Worm (Caenorhabditis elegans) whole organism, late embryonic: ENCODE measurements around the gene Y49A3A.4.

ENCODE experiments used
- elt-2 ChIP-seq: sonication (generic microtip); optimal IDR thresholded peaks from 2 replicates; lab custom pipeline; 2016; ENCODE audit warnings: missing genetic modification reagents, missing genetic modification characterization, missing compliant biosample characterization
- fkh-6 ChIP-seq: sonication (generic microtip); optimal IDR thresholded peaks from 2 replicates; lab custom pipeline; 2016; ENCODE audit warnings: missing genetic modification characterization, missing compliant biosample characterization
- hlh-8 ChIP-seq: sonication (generic microtip); optimal IDR thresholded peaks from 2 replicates; lab custom pipeline; 2016; ENCODE audit warnings: missing genotype, missing genetic modification characterization, missing compliant biosample characterization
- lin-11 ChIP-seq: fragments of 200-800 bp; sonication (Bioruptor generic); optimal IDR thresholded peaks from 2 replicates; lab custom pipeline; 2018; ENCODE audit warnings: mild to moderate bottlenecking, missing genetic modification characterization, missing compliant biosample characterization
- nfya-1 ChIP-seq: sonication (generic microtip); optimal IDR thresholded peaks from 2 replicates; lab custom pipeline; 2017; ENCODE audit warnings: missing genetic modification characterization, mild to moderate bottlenecking, missing compliant biosample characterization, antibody characterized with exemption, moderate library complexity
- pha-4 ChIP-seq: fragments of 150-350 bp; optimal IDR thresholded peaks from 2 replicates; lab custom pipeline; 2018; ENCODE audit warnings: missing biosample characterization, missing genetic modification reagents, missing genetic modification characterization
- rnt-1 ChIP-seq: sonication (generic microtip); optimal IDR thresholded peaks from 2 replicates; lab custom pipeline; 2016; ENCODE audit warnings: missing genetic modification characterization, missing compliant biosample characterization
- syd-9 ChIP-seq: sonication (generic microtip); optimal IDR thresholded peaks from 2 replicates; lab custom pipeline; 2016; ENCODE audit warnings: mild to moderate bottlenecking, missing genetic modification characterization, moderate library complexity, missing compliant biosample characterization
- tbx-2 ChIP-seq: sonication (generic microtip); optimal IDR thresholded peaks from 2 replicates; lab custom pipeline; 2016; ENCODE audit warnings: missing genetic modification characterization, missing compliant biosample characterization

ce11 chrV:14311115-14311514 is 47.6 kb downstream of the Y49A3A.4 start, which contains the start of gene ddn-3:
- no peak for TF ChIP-seq hlh-8 (tag; lab: Kevin White, UChicago)
- TF ChIP-seq nfya-1 (tag; lab: Kevin White, UChicago): no peak
- TF ChIP-seq pha-4 (tag; lab: Kevin White, UChicago): no peak
- no peak for TF ChIP-seq elt-2 (tag; lab: Kevin White, UChicago)
- TF ChIP-seq tbx-2 (tag; lab: Kevin White, UChicago): no peak
- no peak for TF ChIP-seq fkh-6 (tag; lab: Kevin White, UChicago)
- TF ChIP-seq lin-11 (tag; lab: Kevin White, UChicago): no peak
- no peak for TF ChIP-seq rnt-1
- TF ChIP-seq syd-9 (tag; lab: Kevin White, UChicago): no peak
